Worm (Caenorhabditis elegans) whole organism, young adult: ENCODE data around the gene grd-1.

ENCODE experiments used
- B0019.2 ChIP-seq: fragments of 200-800 bp; sonication (Bioruptor generic); conservative IDR thresholded peaks from 2 replicates; pipeline ENCODE4 v1.3.6; 2022; ENCODE audit warnings: missing genetic modification reagents, missing genetic modification characterization, missing compliant biosample characterization
- B0261.1 ChIP-seq: sonication (generic microtip); optimal IDR thresholded peaks from 2 replicates; lab custom pipeline; 2016; ENCODE audit warnings: mild to moderate bottlenecking, missing genetic modification characterization, moderate library complexity, missing compliant biosample characterization
- C06A6.2 ChIP-seq: fragments of 200-800 bp; sonication (Bioruptor generic); conservative IDR thresholded peaks from 2 replicates; pipeline ENCODE4 v1.3.6; 2022; ENCODE audit warnings: missing genetic modification characterization, missing compliant biosample characterization
- C17E4.6 ChIP-seq: fragments of 200-800 bp; sonication (Bioruptor generic); IDR thresholded peaks from 2 replicates; pipeline ENCODE4 v1.3.6; 2022; ENCODE audit warnings: missing genetic modification reagents, missing genetic modification characterization, missing compliant biosample characterization
- D2030.7 ChIP-seq: fragments of 200-800 bp; sonication (Bioruptor generic); IDR thresholded peaks from 2 replicates; pipeline ENCODE4 v1.3.6; 2022; ENCODE audit warnings: missing genetic modification reagents, missing genetic modification characterization, missing compliant biosample characterization
- F10E7.11 ChIP-seq: sonication (generic microtip); optimal IDR thresholded peaks from 2 replicates; lab custom pipeline; 2017; ENCODE audit warnings: mild to moderate bottlenecking, missing genetic modification characterization, moderate library complexity, missing compliant biosample characterization
- F33H1.4 ChIP-seq: fragments of 200-800 bp; sonication (Bioruptor generic); IDR thresholded peaks from 2 replicates; pipeline ENCODE4 v1.3.6; 2022; ENCODE audit warnings: missing genetic modification reagents, missing genetic modification characterization, missing compliant biosample characterization
- F37B4.10 ChIP-seq: fragments of 200-800 bp; sonication (Bioruptor generic); IDR thresholded peaks from 2 replicates; pipeline ENCODE4 v1.3.6; 2022; ENCODE audit warnings: missing genetic modification characterization, missing compliant biosample characterization
- F49E8.2 ChIP-seq: sonication (generic microtip); optimal IDR thresholded peaks from 3 replicates; lab custom pipeline; 2017; ENCODE audit warnings: missing genetic modification characterization, mild to moderate bottlenecking, missing compliant biosample characterization, antibody characterized with exemption, moderate library complexity; ENCODE audit not compliant: insufficient read depth
- T07F8.4 ChIP-seq: sonication (generic microtip); optimal IDR thresholded peaks from 2 replicates; lab custom pipeline; 2016; ENCODE audit warnings: mild to moderate bottlenecking, missing genetic modification characterization, moderate library complexity, missing compliant biosample characterization
- Y56A3A.18 ChIP-seq: fragments of 200-800 bp; sonication (Bioruptor generic); IDR thresholded peaks from 2 replicates; pipeline ENCODE4 v1.3.6; 2022; ENCODE audit warnings: missing genetic modification reagents, missing genetic modification characterization, missing compliant biosample characterization
- Y67H2A.10 ChIP-seq: fragments of 200-800 bp; sonication (Bioruptor generic); conservative IDR thresholded peaks from 2 replicates; pipeline ENCODE4 v1.3.6; 2022; ENCODE audit warnings: missing genetic modification reagents, missing genetic modification characterization, missing compliant biosample characterization
- Y79H2A.3 ChIP-seq: fragments of 200-800 bp; sonication (Bioruptor generic); conservative IDR thresholded peaks from 2 replicates; pipeline ENCODE4 v1.3.6; 2022; ENCODE audit warnings: missing genetic modification reagents, missing genetic modification characterization, missing compliant biosample characterization
- aptf-3 ChIP-seq: fragments of 200-800 bp; sonication (Bioruptor generic); IDR thresholded peaks from 2 replicates; pipeline ENCODE4 v1.3.6; 2022; ENCODE audit warnings: missing genetic modification characterization, missing compliant biosample characterization
- attf-5 ChIP-seq: fragments of 200-800 bp; sonication (Bioruptor generic); optimal IDR thresholded peaks from 2 replicates; lab custom pipeline; 2018; ENCODE audit warnings: mild to moderate bottlenecking, missing genetic modification characterization, missing compliant biosample characterization
- bed-2 ChIP-seq: fragments of 200-800 bp; sonication (Bioruptor generic); IDR thresholded peaks from 2 replicates; pipeline ENCODE4 v1.3.6; 2022; ENCODE audit warnings: missing genetic modification reagents, missing genetic modification characterization, missing compliant biosample characterization
- ccch-3 ChIP-seq: fragments of 200-800 bp; sonication (Bioruptor generic); optimal IDR thresholded peaks from 2 replicates; lab custom pipeline; 2018; ENCODE audit warnings: mild to moderate bottlenecking, missing genetic modification characterization, missing compliant biosample characterization
- cebp-2 ChIP-seq: fragments of 200-800 bp; sonication (Bioruptor generic); IDR thresholded peaks from 2 replicates; pipeline ENCODE4 v1.3.6; 2022; ENCODE audit warnings: missing genetic modification characterization, missing compliant biosample characterization
- ceh-100 ChIP-seq: fragments of 200-800 bp; sonication (Bioruptor generic); IDR thresholded peaks from 2 replicates; pipeline ENCODE4 v1.3.6; 2022; ENCODE audit warnings: missing genetic modification reagents, missing genetic modification characterization, missing compliant biosample characterization
- ceh-27 ChIP-seq: fragments of 200-800 bp; sonication (Bioruptor generic); optimal IDR thresholded peaks from 2 replicates; lab custom pipeline; 2018; ENCODE audit warnings: mild to moderate bottlenecking, missing genetic modification characterization, moderate library complexity, missing compliant biosample characterization
- ceh-40 ChIP-seq: fragments of 200-800 bp; sonication (Bioruptor generic); IDR thresholded peaks from 2 replicates; pipeline ENCODE4 v1.3.6; 2022; ENCODE audit warnings: missing genetic modification characterization, missing compliant biosample characterization
- ceh-79 ChIP-seq: sonication (generic microtip); optimal IDR thresholded peaks from 2 replicates; lab custom pipeline; 2017; ENCODE audit warnings: mild to moderate bottlenecking, missing genetic modification characterization, missing compliant biosample characterization
- dpff-1 ChIP-seq: sonication (generic microtip); optimal IDR thresholded peaks from 2 replicates; lab custom pipeline; 2017; ENCODE audit warnings: mild to moderate bottlenecking, missing genetic modification characterization, missing compliant biosample characterization
- egl-44 ChIP-seq: fragments of 200-800 bp; sonication (Bioruptor generic); IDR thresholded peaks from 2 replicates; pipeline ENCODE4 v1.3.6; 2022; ENCODE audit warnings: missing genetic modification reagents, missing genetic modification characterization, missing compliant biosample characterization
- gei-17 ChIP-seq: fragments of 200-800 bp; sonication (Bioruptor generic); optimal IDR thresholded peaks from 2 replicates; lab custom pipeline; 2018; ENCODE audit warnings: mild to moderate bottlenecking, missing genetic modification characterization, missing compliant biosample characterization
- hlh-12 ChIP-seq: sonication (generic microtip); optimal IDR thresholded peaks from 2 replicates; lab custom pipeline; 2016; ENCODE audit warnings: missing genetic modification characterization, missing compliant biosample characterization
- hlh-26 ChIP-seq: fragments of 200-800 bp; sonication (Bioruptor generic); conservative IDR thresholded peaks from 2 replicates; pipeline ENCODE4 v1.3.6; 2022; ENCODE audit warnings: missing genetic modification reagents, missing genetic modification characterization, missing compliant biosample characterization
- lin-35 ChIP-seq, 3 experiments: fragments of 150-350 bp in 2 of 3; sonication (generic microtip) in 1 of 3; optimal IDR thresholded peaks; 2 replicates each; lab custom pipeline; 2014 to 2018; ENCODE audit warnings: missing biosample characterization in 3 of 3, missing genetic modification characterization in 3 of 3, missing genetic modification reagents in 3 of 3
- lin-40 ChIP-seq: sonication (generic microtip); optimal IDR thresholded peaks from 2 replicates; lab custom pipeline; 2016; ENCODE audit warnings: missing genetic modification characterization, mild to moderate bottlenecking, missing compliant biosample characterization, missing genotype, missing genetic modification reagents
- lin-54 ChIP-seq: fragments of 200-800 bp; sonication (Bioruptor generic); optimal IDR thresholded peaks from 2 replicates; lab custom pipeline; 2018; ENCODE audit warnings: mild to moderate bottlenecking, missing genetic modification characterization, missing compliant biosample characterization
- lsy-27 ChIP-seq: sonication (generic microtip); optimal IDR thresholded peaks from 2 replicates; lab custom pipeline; 2017; ENCODE audit warnings: missing genetic modification characterization, mild to moderate bottlenecking, missing compliant biosample characterization, antibody characterized with exemption, missing genotype, borderline replicate concordance; ENCODE audit not compliant: insufficient read depth
- madf-8 ChIP-seq: fragments of 200-800 bp; sonication (Bioruptor generic); conservative IDR thresholded peaks from 2 replicates; pipeline ENCODE4 v1.3.6; 2022; ENCODE audit warnings: missing genetic modification reagents, missing genetic modification characterization, missing compliant biosample characterization
- nfyb-1 ChIP-seq: fragments of 200-800 bp; sonication (Bioruptor generic); IDR thresholded peaks from 2 replicates; pipeline ENCODE4 v1.3.6; 2022; ENCODE audit warnings: missing genetic modification reagents, missing genetic modification characterization, missing compliant biosample characterization
- pha-4 ChIP-seq: fragments of 150-350 bp; sonication (generic microtip); optimal IDR thresholded peaks from 2 replicates; lab custom pipeline; 2014; ENCODE audit warnings: missing biosample characterization, missing genetic modification reagents, missing genetic modification characterization
- rcor-1 ChIP-seq: fragments of 200-800 bp; sonication (Bioruptor generic); IDR thresholded peaks from 2 replicates; pipeline ENCODE4 v1.3.6; 2022; ENCODE audit warnings: missing genetic modification reagents, missing genetic modification characterization, missing compliant biosample characterization
- snpc-1.3 ChIP-seq: sonication (generic microtip); optimal IDR thresholded peaks from 2 replicates; lab custom pipeline; 2017; ENCODE audit warnings: missing genetic modification characterization, mild to moderate bottlenecking, missing compliant biosample characterization, antibody characterized with exemption, moderate library complexity, missing genotype, missing genetic modification reagents; ENCODE audit not compliant: insufficient read depth
- snpc-4 ChIP-seq, 5 experiments: fragments of 150-350 bp in 1 of 5; sonication (generic microtip) in 4 of 5; optimal IDR thresholded peaks; 2 replicates each; lab custom pipeline; 2014 to 2018; ENCODE audit warnings: missing genetic modification characterization in 5 of 5, missing biosample characterization in 3 of 5, antibody characterized with exemption in 2 of 5, mild to moderate bottlenecking in 2 of 5, missing compliant biosample characterization in 2 of 5, missing genotype in 2 of 5, moderate library complexity in 2 of 5, missing genetic modification reagents in 1 of 5
- somi-1 ChIP-seq: fragments of 200-800 bp; sonication (Bioruptor generic); optimal IDR thresholded peaks from 2 replicates; lab custom pipeline; 2018; ENCODE audit warnings: mild to moderate bottlenecking, missing genetic modification characterization, missing compliant biosample characterization
- sptf-2 ChIP-seq: fragments of 200-800 bp; sonication (Bioruptor generic); optimal IDR thresholded peaks from 2 replicates; lab custom pipeline; 2018; ENCODE audit warnings: mild to moderate bottlenecking, missing genetic modification characterization, missing compliant biosample characterization
- tbx-9 ChIP-seq: sonication (generic microtip); optimal IDR thresholded peaks from 2 replicates; lab custom pipeline; 2016; ENCODE audit warnings: borderline replicate concordance, missing genetic modification characterization, inconsistent platforms, missing compliant biosample characterization
- tlf-1 ChIP-seq: fragments of 200-800 bp; sonication (Bioruptor generic); optimal IDR thresholded peaks from 2 replicates; lab custom pipeline; 2018; ENCODE audit warnings: mild to moderate bottlenecking, missing genetic modification characterization, missing compliant biosample characterization
- unc-62 ChIP-seq: fragments of 150-350 bp; optimal IDR thresholded peaks from 2 replicates; lab custom pipeline; 2014; ENCODE audit warnings: missing biosample characterization, missing genetic modification reagents, missing genetic modification characterization
- zfh-2 ChIP-seq: fragments of 200-800 bp; sonication (Bioruptor generic); conservative IDR thresholded peaks from 2 replicates; pipeline ENCODE4 v1.3.6; 2022; ENCODE audit warnings: missing genetic modification reagents, missing genetic modification characterization, missing compliant biosample characterization
- ztf-18 ChIP-seq: sonication (generic microtip); optimal IDR thresholded peaks from 2 replicates; lab custom pipeline; 2016; ENCODE audit warnings: missing genotype, mild to moderate bottlenecking, missing genetic modification characterization, missing compliant biosample characterization
- ztf-3 ChIP-seq: fragments of 200-800 bp; sonication (Bioruptor generic); optimal IDR thresholded peaks from 2 replicates; lab custom pipeline; 2018; ENCODE audit warnings: mild to moderate bottlenecking, missing genetic modification characterization, missing compliant biosample characterization
- ztf-6 ChIP-seq: fragments of 200-800 bp; sonication (Bioruptor generic); IDR thresholded peaks from 2 replicates; pipeline ENCODE4 v1.3.6; 2022; ENCODE audit warnings: missing genetic modification reagents, missing genetic modification characterization, missing compliant biosample characterization

The grd-1 gene

DNA sequence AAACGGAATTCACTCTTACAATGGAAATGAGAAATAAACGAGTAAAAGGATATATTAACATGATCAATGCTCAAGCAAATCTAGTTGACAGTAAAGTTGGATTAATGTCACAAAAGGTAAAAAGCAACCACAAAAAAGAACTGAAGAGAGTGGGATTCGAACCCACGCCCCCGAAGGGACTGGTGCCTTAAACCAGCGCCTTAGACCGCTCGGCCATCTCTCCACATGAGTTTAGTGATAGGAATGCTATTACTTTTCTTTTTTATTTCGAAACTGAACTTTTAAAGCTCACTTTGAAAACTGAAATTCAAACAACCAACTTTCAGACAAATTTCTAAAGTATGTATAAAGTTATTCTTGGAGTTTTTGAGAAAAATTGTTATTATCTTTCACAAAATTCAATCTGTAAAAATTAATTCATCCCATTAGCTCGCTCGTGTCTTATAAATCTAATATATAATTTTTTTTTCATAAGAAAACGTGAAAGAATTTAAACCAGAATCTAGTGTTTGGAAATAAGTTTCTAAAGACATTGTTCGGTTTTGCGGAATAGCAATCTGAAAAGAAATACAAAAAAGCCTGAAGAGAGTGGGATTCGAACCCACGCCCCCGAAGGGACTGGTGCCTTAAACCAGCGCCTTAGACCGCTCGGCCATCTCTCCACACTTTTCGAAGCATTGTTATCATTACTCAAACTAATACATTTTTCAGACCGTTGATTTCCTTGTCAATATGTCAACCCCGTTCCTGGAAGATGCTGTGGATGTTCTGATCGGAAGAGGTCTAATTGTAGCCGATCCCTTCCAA lies 53.7 kb downstream of the grd-1 start (continued):
- no peak for TF ChIP-seq lsy-27
- no peak for TF ChIP-seq ztf-6 (GFP tag; lab: Robert Waterston, UW)
- TF ChIP-seq ceh-79 (tag; lab: Kevin White, UChicago), result no peak
- no peak for TF ChIP-seq bed-2 (GFP tag; lab: Robert Waterston, UW)
- no peak for TF ChIP-seq attf-5 (GFP tag; lab: Kevin White, UChicago)
- no peak for TF ChIP-seq cebp-2 (GFP tag; lab: Robert Waterston, UW)
- no peak for TF ChIP-seq hlh-26 (GFP tag; lab: Robert Waterston, UW)
- TF ChIP-seq somi-1 (GFP tag; lab: Kevin White, UChicago), result no peak
- peak; percentile 46 for TF ChIP-seq T07F8.4
- no peak for TF ChIP-seq Y67H2A.10 (GFP tag; lab: Robert Waterston, UW)
- TF ChIP-seq ztf-18 (tag; lab: Kevin White, UChicago), result peak; percentile 52
- no peak for TF ChIP-seq dpff-1 (tag; lab: Kevin White, UChicago)
- no peak for TF ChIP-seq ccch-3 (GFP tag; lab: Kevin White, UChicago)
- TF ChIP-seq lin-40 (tag; lab: Kevin White, UChicago), result no peak
- no peak for TF ChIP-seq pha-4 (tag; lab: Kevin White, UChicago)
- no peak for TF ChIP-seq C06A6.2 (GFP tag; lab: Robert Waterston, UW)
- no peak for TF ChIP-seq B0019.2
- no peak for TF ChIP-seq egl-44 (GFP tag; lab: Robert Waterston, UW)
- no peak for TF ChIP-seq hlh-12 (tag; lab: Kevin White, UChicago)
- peak; percentile 78 for TF ChIP-seq D2030.7
- TF ChIP-seq unc-62, result no peak
- TF ChIP-seq snpc-4 (GFP tag; optimal IDR thresholded peaks at IDR 0.05; lab: Kevin White, UChicago), result no peak
- peak in 1 of 4 experiments; percentile 33 for TF ChIP-seq snpc-4 (tag; optimal IDR thresholded peaks at IDR 0.05; lab: Kevin White, UChicago)
- 0 out of 2 replicates have a peak, but pooled peaks have one; percentile 12 for TF ChIP-seq nfyb-1
- no peak for TF ChIP-seq tlf-1 (GFP tag; lab: Kevin White, UChicago)
- TF ChIP-seq rcor-1 (GFP tag; lab: Robert Waterston, UW), result peak; percentile 38; the same call in 1 of the 2 replicates
- peak; percentile 62; the same call in 1 of the 2 replicates for TF ChIP-seq Y56A3A.18 (GFP tag; lab: Robert Waterston, UW)
- no peak for TF ChIP-seq C17E4.6 (GFP tag; lab: Robert Waterston, UW)
- no peak for TF ChIP-seq ceh-100 (GFP tag; lab: Robert Waterston, UW)
- TF ChIP-seq F37B4.10 (GFP tag; lab: Robert Waterston, UW), result no peak
- no peak for TF ChIP-seq sptf-2 (GFP tag; lab: Kevin White, UChicago)
- TF ChIP-seq F49E8.2, result no peak
- no peak for TF ChIP-seq gei-17 (GFP tag; lab: Kevin White, UChicago)
- no peak for TF ChIP-seq F10E7.11 (tag; lab: Kevin White, UChicago)
- no peak for TF ChIP-seq zfh-2
- TF ChIP-seq ceh-27 (GFP tag; lab: Kevin White, UChicago), result no peak
- peak; percentile 72 for TF ChIP-seq B0261.1 (tag; lab: Kevin White, UChicago)
- TF ChIP-seq F33H1.4 (GFP tag; lab: Robert Waterston, UW), result no peak
- TF ChIP-seq ceh-40, result 0 out of 2 replicates have a peak, but pooled peaks have one; percentile 63
- TF ChIP-seq madf-8 (GFP tag; lab: Robert Waterston, UW), result no peak
- peak; percentile 56 for TF ChIP-seq snpc-1.3 (tag; lab: Kevin White, UChicago)
- peak; percentile 51; the same call in 1 of the 2 replicates for TF ChIP-seq aptf-3 (GFP tag; lab: Robert Waterston, UW)
- no peak for TF ChIP-seq Y79H2A.3 (GFP tag; lab: Robert Waterston, UW)
- no peak for TF ChIP-seq tbx-9
- no peak for TF ChIP-seq lin-35 (GFP tag; optimal IDR thresholded peaks at IDR 0.05; lab: Kevin White, UChicago)
- TF ChIP-seq ztf-3 (GFP tag; lab: Kevin White, UChicago), result no peak
- no peak for TF ChIP-seq lin-54
